Worm (Caenorhabditis elegans) whole organism, midembryonic: Measurements from ENCODE around the gene F44E2.3.

Experiments used
- T22C8.4 ChIP-seq: fragments of 200-800 bp; sonication (Bioruptor generic); IDR thresholded peaks from 2 replicates; pipeline ENCODE4 v1.3.6; 2022; ENCODE audit warnings: missing genetic modification characterization, missing compliant biosample characterization
- cog-1 ChIP-seq: sonication (generic microtip); optimal IDR thresholded peaks from 2 replicates; lab custom pipeline; 2016; ENCODE audit warnings: missing genetic modification characterization, missing compliant biosample characterization
- flt-1 ChIP-seq: fragments of 200-800 bp; sonication (Bioruptor generic); IDR thresholded peaks from 2 replicates; pipeline ENCODE4 v1.3.6; 2022; ENCODE audit warnings: missing genetic modification characterization, missing compliant biosample characterization
- klf-2 ChIP-seq: fragments of 200-800 bp; sonication (Bioruptor generic); conservative IDR thresholded peaks from 2 replicates; pipeline ENCODE4 v1.3.6; 2022; ENCODE audit warnings: missing genetic modification reagents, missing genetic modification characterization, missing compliant biosample characterization
- med-1 ChIP-seq: sonication (generic microtip); optimal IDR thresholded peaks from 2 replicates; lab custom pipeline; 2017; ENCODE audit warnings: missing genetic modification characterization, mild to moderate bottlenecking, missing compliant biosample characterization, antibody characterized with exemption, missing genetic modification reagents; ENCODE audit not compliant: insufficient read depth
- ref-1 ChIP-seq: fragments of 200-800 bp; sonication (Bioruptor generic); conservative IDR thresholded peaks from 2 replicates; pipeline ENCODE4 v1.3.6; 2022; ENCODE audit warnings: missing genetic modification reagents, missing genetic modification characterization, missing compliant biosample characterization
- tab-1 ChIP-seq: fragments of 200-800 bp; sonication (Bioruptor generic); IDR thresholded peaks from 2 replicates; pipeline ENCODE4 v1.3.6; 2022; ENCODE audit warnings: missing genetic modification characterization, missing compliant biosample characterization
- ztf-23 ChIP-seq: fragments of 200-800 bp; sonication (Bioruptor generic); IDR thresholded peaks from 2 replicates; pipeline ENCODE4 v1.3.6; 2022; ENCODE audit warnings: missing genetic modification reagents, missing genetic modification characterization, missing compliant biosample characterization
- ztf-29 ChIP-seq: fragments of 200-800 bp; sonication (Bioruptor generic); IDR thresholded peaks from 2 replicates; pipeline ENCODE4 v1.3.6; 2022; ENCODE audit warnings: missing genetic modification reagents, missing genetic modification characterization, missing compliant biosample characterization

F44E2.3 gene

DNA sequence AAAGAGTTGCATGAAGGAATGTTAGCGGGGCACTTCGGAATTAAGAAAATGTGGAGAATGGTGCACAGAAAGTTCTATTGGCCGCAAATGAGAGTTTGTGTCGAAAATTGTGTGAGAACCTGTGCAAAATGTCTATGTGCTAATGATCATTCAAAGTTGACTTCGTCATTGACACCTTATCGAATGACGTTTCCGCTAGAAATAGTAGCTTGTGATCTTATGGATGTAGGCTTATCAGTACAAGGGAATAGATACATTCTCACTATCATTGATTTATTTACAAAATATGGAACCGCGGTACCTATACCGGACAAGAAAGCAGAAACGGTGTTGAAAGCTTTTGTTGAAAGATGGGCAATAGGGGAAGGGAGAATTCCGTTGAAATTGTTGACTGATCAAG lies 29.4 kb upstream of the F44E2.3 start:
- TF ChIP-seq klf-2 (GFP tag; lab: Robert Waterston, UW) (no peak), tab-1 (GFP tag; lab: Robert Waterston, UW) (no peak), ztf-29 (GFP tag; lab: Robert Waterston, UW) (no peak), med-1 (no peak), ref-1 (GFP tag; lab: Robert Waterston, UW) (no peak), cog-1 (tag; lab: Kevin White, UChicago) (no peak), ztf-23 (no peak), T22C8.4 (GFP tag; lab: Robert Waterston, UW) (no peak), flt-1 (GFP tag; lab: Robert Waterston, UW) (no peak)

DNA sequence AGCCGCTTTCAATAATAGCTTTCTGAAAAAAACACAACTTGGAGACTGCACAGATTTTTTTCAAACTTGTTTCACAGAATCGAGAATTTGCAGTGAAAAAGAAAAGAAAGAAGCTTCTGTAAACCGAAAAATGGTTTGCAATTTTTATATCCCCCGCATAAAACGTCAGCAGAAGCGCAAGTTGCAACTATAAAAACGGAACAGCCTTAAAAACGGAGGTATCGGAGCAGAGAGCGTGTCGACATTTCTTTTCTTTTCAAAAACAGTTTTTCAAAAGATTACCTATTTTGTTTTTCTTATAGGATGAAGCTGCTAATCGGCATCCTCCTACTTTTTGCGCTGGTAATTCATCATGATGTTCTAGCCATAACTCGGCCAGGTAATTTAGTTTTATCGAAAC lies 22.9 kb upstream of the F44E2.3 start, which contains the start of gene plg-1:
TSS of gene plg-1 (plus strand) at position 301 of the 400 bp plus-strand sequence.
- TF ChIP-seq med-1 (no peak), klf-2 (GFP tag; lab: Robert Waterston, UW) (no peak), tab-1 (GFP tag; lab: Robert Waterston, UW) (no peak)

DNA sequence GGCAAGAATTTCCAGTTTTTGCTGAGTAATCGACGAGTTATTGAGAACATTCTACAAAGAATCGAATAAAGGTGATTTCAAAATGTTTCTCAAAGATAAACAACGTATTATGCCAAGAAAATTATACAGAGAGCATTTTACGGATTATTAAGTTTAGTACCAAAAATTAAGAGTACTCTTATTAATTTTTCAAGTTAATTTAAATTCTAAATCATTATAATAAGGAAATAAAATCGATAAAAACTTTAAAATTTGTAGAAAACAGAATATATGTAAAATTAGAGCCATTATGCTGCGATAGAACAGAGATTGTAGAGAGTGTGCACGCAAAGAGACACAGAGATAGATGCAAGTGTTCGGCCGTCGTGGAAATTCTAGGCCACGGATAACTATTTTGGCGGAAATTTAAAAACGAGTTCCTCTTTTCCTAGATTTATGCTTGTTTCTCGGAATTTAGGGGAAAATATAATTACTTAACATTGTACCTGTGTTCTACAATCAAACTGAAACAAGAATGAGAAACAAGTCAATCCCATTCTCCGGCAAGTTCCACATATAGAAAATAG lies 21.5 kb upstream of the F44E2.3 start, which contains the start of gene F44E2.9:
TSS of gene F44E2.9 (minus strand) at position 51 of the 566 bp plus-strand sequence.
- peak; percentile 27; the same call in 1 of the 2 replicates for TF ChIP-seq flt-1 (GFP tag; lab: Robert Waterston, UW)
- no peak for TF ChIP-seq T22C8.4 (GFP tag; lab: Robert Waterston, UW)
- TF ChIP-seq tab-1 (GFP tag; lab: Robert Waterston, UW), result no peak
- TF ChIP-seq ref-1 (GFP tag; lab: Robert Waterston, UW), result no peak
- no peak for TF ChIP-seq klf-2 (GFP tag; lab: Robert Waterston, UW)
- TF ChIP-seq ztf-23, result 0 out of 2 replicates have a peak, but pooled peaks have one; percentile 59
- TF ChIP-seq cog-1 (tag; lab: Kevin White, UChicago), result peak; percentile 51
- TF ChIP-seq med-1, result no peak

DNA sequence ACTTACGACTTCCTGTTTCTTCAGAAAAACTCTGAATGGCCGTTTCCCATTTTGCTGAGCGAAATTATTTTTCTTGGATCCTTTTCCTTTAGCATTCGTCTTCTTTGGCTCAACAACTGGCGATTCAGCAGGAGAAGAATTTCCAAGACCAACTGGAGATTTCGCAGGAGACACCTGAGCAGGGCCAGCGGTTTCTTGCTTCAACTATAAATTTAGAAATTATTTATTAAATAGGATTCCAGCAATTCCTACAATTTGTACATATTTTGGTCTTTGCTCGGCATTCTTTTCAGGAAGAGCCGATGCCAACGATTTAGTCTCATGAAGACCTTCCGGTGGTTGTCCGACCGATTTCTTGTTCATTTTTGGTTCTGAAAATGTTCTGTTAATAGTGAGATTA lies 20.4 kb upstream of the F44E2.3 start, which contains the start of gene F44E2.8:
TSS of gene F44E2.8 (minus strand) at position 371 of the 400 bp plus-strand sequence.
- TF ChIP-seq ztf-29 (GFP tag; lab: Robert Waterston, UW) (no peak), ref-1 (GFP tag; lab: Robert Waterston, UW) (no peak), klf-2 (GFP tag; lab: Robert Waterston, UW) (no peak), ztf-23 (no peak), tab-1 (GFP tag; lab: Robert Waterston, UW) (no peak), flt-1 (GFP tag; lab: Robert Waterston, UW) (no peak), cog-1 (tag; lab: Kevin White, UChicago) (no peak), med-1 (no peak), T22C8.4 (GFP tag; lab: Robert Waterston, UW) (no peak)

DNA sequence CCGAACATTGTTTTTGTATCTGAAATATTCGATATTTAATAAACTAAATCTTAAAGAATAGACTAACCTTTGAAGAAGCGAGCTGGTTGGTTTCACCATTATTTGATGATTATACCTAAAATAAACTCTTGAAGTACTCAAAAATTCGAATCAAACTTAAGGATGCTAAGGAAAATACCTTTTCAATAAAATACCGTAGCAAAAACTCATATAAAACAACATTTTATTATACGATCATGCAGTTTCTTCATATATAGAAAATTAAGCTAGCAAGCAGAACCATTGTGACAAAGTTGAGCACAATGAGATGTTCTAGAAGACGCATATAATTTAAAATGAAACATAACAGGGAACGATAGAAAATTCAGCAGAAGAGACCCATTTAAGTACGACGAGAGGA lies 19.3 kb upstream of the F44E2.3 start, which contains the start of gene F44E2.7:
TSS of gene F44E2.7 (minus strand) at position 101 of the 400 bp plus-strand sequence.
- no peak for TF ChIP-seq tab-1 (GFP tag; lab: Robert Waterston, UW)
- TF ChIP-seq klf-2 (GFP tag; lab: Robert Waterston, UW), result no peak
- TF ChIP-seq ztf-23, result no peak
- no peak for TF ChIP-seq med-1
- no peak for TF ChIP-seq cog-1 (tag; lab: Kevin White, UChicago)
- no peak for TF ChIP-seq flt-1 (GFP tag; lab: Robert Waterston, UW)
- TF ChIP-seq T22C8.4 (GFP tag; lab: Robert Waterston, UW), result no peak
- no peak for TF ChIP-seq ref-1 (GFP tag; lab: Robert Waterston, UW)
- TF ChIP-seq ztf-29 (GFP tag; lab: Robert Waterston, UW), result no peak

DNA sequence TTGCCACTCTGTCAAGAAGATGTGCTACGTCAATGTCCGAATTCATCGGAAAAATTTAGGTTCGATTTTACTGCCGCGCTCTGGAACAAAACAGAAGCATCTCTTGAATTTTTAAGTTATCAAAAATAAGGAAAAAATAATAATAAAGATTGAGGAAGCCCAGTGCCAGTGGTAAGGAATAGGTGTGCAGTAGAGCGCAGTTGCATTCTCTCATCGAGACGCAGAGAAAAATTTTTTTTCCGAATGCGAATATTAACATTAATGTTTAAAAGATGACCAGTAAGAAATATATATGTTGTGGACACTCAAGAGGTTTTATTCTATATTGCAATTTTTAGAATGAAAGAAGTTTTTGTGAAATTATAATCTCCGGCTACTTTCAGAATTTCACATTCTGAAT lies 18.6 kb upstream of the F44E2.3 start:
- peak; percentile 46; the same call in 1 of the 2 replicates for TF ChIP-seq ztf-29 (GFP tag; lab: Robert Waterston, UW)
- no peak for TF ChIP-seq tab-1 (GFP tag; lab: Robert Waterston, UW)
- no peak for TF ChIP-seq ref-1 (GFP tag; lab: Robert Waterston, UW)
- TF ChIP-seq klf-2 (GFP tag; lab: Robert Waterston, UW), result no peak
- no peak for TF ChIP-seq T22C8.4 (GFP tag; lab: Robert Waterston, UW)
- TF ChIP-seq ztf-23, result no peak
- TF ChIP-seq cog-1 (tag; lab: Kevin White, UChicago), result peak; percentile 10
- no peak for TF ChIP-seq flt-1 (GFP tag; lab: Robert Waterston, UW)

DNA sequence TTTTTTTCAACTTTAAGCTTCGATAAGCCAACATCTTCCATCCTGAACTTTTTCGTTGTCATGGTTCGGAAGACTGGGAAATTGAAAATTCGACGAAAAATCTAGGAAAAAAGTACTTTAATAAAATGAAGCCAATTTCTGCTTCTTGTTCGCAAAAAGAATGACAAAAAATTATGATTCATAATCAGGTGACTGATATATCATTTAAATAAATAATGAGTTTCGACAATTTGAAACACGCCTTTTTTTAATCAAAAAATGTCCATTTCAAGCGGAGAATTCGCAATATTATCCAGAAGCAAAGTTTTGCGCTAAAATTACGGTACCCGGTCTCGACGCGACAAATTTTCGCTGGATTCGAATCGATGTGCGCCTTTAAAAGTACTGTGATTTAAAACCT lies 16.0 kb upstream of the F44E2.3 start, which contains the start of gene F44E2.6:
TSS of gene F44E2.6 (minus strand) at position 101 of the 400 bp plus-strand sequence.
- TF ChIP-seq cog-1 (tag; lab: Kevin White, UChicago) (no peak), ztf-23 (no peak), T22C8.4 (GFP tag; lab: Robert Waterston, UW) (no peak), tab-1 (GFP tag; lab: Robert Waterston, UW) (no peak), klf-2 (GFP tag; lab: Robert Waterston, UW) (no peak), ztf-29 (GFP tag; lab: Robert Waterston, UW) (no peak), flt-1 (GFP tag; lab: Robert Waterston, UW) (no peak), med-1 (no peak)

DNA sequence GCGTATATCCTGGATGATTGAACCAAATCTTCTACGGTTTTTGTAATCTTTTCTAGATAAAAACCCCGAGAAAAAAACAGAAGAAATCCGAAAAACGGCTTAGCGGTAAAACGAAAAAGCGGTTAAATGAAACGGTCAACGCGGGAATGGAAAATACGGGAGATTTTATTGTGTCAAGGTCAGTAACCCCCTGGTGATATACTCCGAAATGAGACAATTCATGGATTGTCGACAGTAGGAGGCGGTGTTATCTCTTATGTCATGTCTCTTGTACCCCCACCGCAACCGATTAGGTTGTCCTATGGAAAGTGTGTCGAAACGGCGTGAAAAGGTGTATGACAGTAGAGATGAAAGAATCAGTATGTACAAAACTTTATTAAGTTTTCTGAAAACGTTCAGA lies 15.0 kb upstream of the F44E2.3 start:
- TF ChIP-seq ztf-23 (no peak), med-1 (no peak), klf-2 (GFP tag; lab: Robert Waterston, UW) (no peak), tab-1 (GFP tag; lab: Robert Waterston, UW) (no peak), cog-1 (tag; lab: Kevin White, UChicago) (no peak), ztf-29 (GFP tag; lab: Robert Waterston, UW) (no peak), flt-1 (GFP tag; lab: Robert Waterston, UW) (no peak), ref-1 (GFP tag; lab: Robert Waterston, UW) (no peak), T22C8.4 (GFP tag; lab: Robert Waterston, UW) (no peak)

DNA sequence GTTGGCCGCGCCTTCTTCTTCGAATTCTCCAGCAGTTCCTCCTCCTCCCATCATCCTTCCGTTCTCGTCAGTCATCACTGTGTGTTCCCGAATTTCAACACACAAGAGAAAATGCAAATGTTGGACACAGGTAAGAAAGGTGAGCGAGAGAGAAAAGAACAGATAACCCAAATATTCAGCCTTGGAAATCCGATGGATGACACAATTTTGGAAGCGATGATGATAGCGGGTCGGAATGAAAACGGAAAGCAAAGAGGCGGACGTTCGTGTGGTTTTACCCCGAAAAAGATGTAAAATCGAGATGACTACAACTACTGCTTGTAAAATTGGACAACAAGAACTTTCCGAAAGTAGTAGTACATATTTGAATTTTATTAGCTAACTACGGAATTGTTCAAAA lies 10.7 kb upstream of the F44E2.3 start:
- no peak for TF ChIP-seq flt-1 (GFP tag; lab: Robert Waterston, UW)
- TF ChIP-seq tab-1 (GFP tag; lab: Robert Waterston, UW), result no peak
- TF ChIP-seq T22C8.4 (GFP tag; lab: Robert Waterston, UW), result no peak
- TF ChIP-seq klf-2 (GFP tag; lab: Robert Waterston, UW), result no peak
- no peak for TF ChIP-seq ztf-23
- no peak for TF ChIP-seq cog-1 (tag; lab: Kevin White, UChicago)
- TF ChIP-seq ztf-29 (GFP tag; lab: Robert Waterston, UW), result no peak
- TF ChIP-seq med-1, result no peak
